Fruit fly (Drosophila melanogaster): Measurements from ENCODE around the gene Rab11.

The Rab11 gene

dm6 chr3R:21158643-21159042 is 47.4 kb downstream of the Rab11 start (continued):
- TF ChIP-seq Sox100B (GFP tag; optimal IDR thresholded peaks at IDR 0.05) (no peak), CG10979 (tag; optimal IDR thresholded peaks at IDR 0.05) (no peak), CG13296 (GFP tag; optimal IDR thresholded peaks at IDR 0.05) (peak; percentile 28), Dfd (GFP tag; optimal IDR thresholded peaks at IDR 0.05) (no peak), pzg (GFP tag; optimal IDR thresholded peaks at IDR 0.05) (no peak), tgo (GFP tag; IDR thresholded peaks at IDR 0.05) (no peak), Fer1 (GFP tag; optimal IDR thresholded peaks at IDR 0.05) (peak; percentile 25), H2.0 (GFP tag; IDR thresholded peaks at IDR 0.05) (no peak), Hsf (GFP tag; optimal IDR thresholded peaks at IDR 0.05) (no peak), CG2875 (GFP tag; optimal IDR thresholded peaks at IDR 0.05) (no peak), CG34376 (GFP tag; optimal IDR thresholded peaks at IDR 0.05) (no peak), CG2678 (tag; optimal IDR thresholded peaks at IDR 0.05) (peak; percentile 9), gt (GFP tag; IDR thresholded peaks at IDR 0.05) (no peak), Fer3 (tag; optimal IDR thresholded peaks at IDR 0.05) (peak; percentile 24), Spps (tag; optimal IDR thresholded peaks at IDR 0.05) (no peak), Blimp-1 (GFP tag; optimal IDR thresholded peaks at IDR 0.05) (peak; percentile 25), gcm (GFP tag; optimal IDR thresholded peaks at IDR 0.05) (no peak), CG12769 (tag; optimal IDR thresholded peaks at IDR 0.05) (no peak), CG17912 (GFP tag; optimal IDR thresholded peaks at IDR 0.05) (no peak), bowl (GFP tag; IDR thresholded peaks at IDR 0.05) (no peak), mirr (GFP tag; optimal IDR thresholded peaks at IDR 0.05) (peak; percentile 18), CG30020 (tag; optimal IDR thresholded peaks at IDR 0.05) (no peak), CG32532 (GFP tag; IDR thresholded peaks at IDR 0.05) (no peak), lilli (GFP tag; optimal IDR thresholded peaks at IDR 0.05) (no peak), bigmax (GFP tag; optimal IDR thresholded peaks at IDR 0.05) (no peak), Mes4 (GFP tag; optimal IDR thresholded peaks at IDR 0.05) (no peak), CG3281 (GFP tag; optimal IDR thresholded peaks at IDR 0.05) (peak; percentile 34), zen (tag; optimal IDR thresholded peaks at IDR 0.05) (no peak), CG11085 (GFP tag; IDR thresholded peaks at IDR 0.05) (no peak), BtbVII (GFP tag; optimal IDR thresholded peaks at IDR 0.05) (peak; percentile 51), CG15514 (GFP tag; optimal IDR thresholded peaks at IDR 0.05) (peak; percentile 27), CG9609 (GFP tag; optimal IDR thresholded peaks at IDR 0.05) (no peak), Opbp (GFP tag; IDR thresholded peaks at IDR 0.05; ENCODE audit: partially characterized antibody) (no peak), NfI (GFP tag; optimal IDR thresholded peaks at IDR 0.05) (no peak), scrt (GFP tag; optimal IDR thresholded peaks at IDR 0.05) (peak; percentile 1), CG18599 (GFP tag; optimal IDR thresholded peaks at IDR 0.05) (peak; percentile 47), sens (GFP tag) (peak; percentile 80), CG31224 (GFP tag; IDR thresholded peaks at IDR 0.05) (no peak), CG10209 (GFP tag; optimal IDR thresholded peaks at IDR 0.05) (no peak), MTF-1 (GFP tag; optimal IDR thresholded peaks at IDR 0.05; ENCODE audit: borderline replicate concordance) (peak; percentile 41), CoRest (tag; optimal IDR thresholded peaks at IDR 0.05) (peak; percentile 5), CG8924 (tag; optimal IDR thresholded peaks at IDR 0.05) (no peak), D (optimal IDR thresholded peaks at IDR 0.05) (no peak), D (GFP tag; optimal IDR thresholded peaks at IDR 0.05) (no peak), Fer2 (tag; optimal IDR thresholded peaks at IDR 0.05) (peak; percentile 13), Rfx (GFP tag; IDR thresholded peaks at IDR 0.05) (peak; percentile 44; the same call in 1 of the 2 replicates), CHES-1-like (GFP tag; optimal IDR thresholded peaks at IDR 0.05) (no peak), caup (GFP tag; optimal IDR thresholded peaks at IDR 0.05; ENCODE audit: severe bottlenecking) (peak; percentile 53), CG7839 (tag; optimal IDR thresholded peaks at IDR 0.05) (peak; percentile 1), insv (GFP tag; optimal IDR thresholded peaks at IDR 0.05) (no peak), CG4820 (GFP tag; optimal IDR thresholded peaks at IDR 0.05) (peak; percentile 1)

Measured in whole organism, embryonic.